Worm (Caenorhabditis elegans) whole organism, L2 larva: Measurements from ENCODE around the gene F54H12.4.

Experiments used
- C34F6.9 ChIP-seq: fragments of 150-350 bp; optimal IDR thresholded peaks from 2 replicates; lab custom pipeline; 2014; ENCODE audit warnings: missing biosample characterization, missing genetic modification characterization
- F13H6.1 ChIP-seq: sonication (generic microtip); optimal IDR thresholded peaks from 2 replicates; lab custom pipeline; 2016; ENCODE audit warnings: missing genetic modification characterization, missing compliant biosample characterization
- R02D3.7 ChIP-seq: fragments of 150-350 bp; optimal IDR thresholded peaks from 2 replicates; lab custom pipeline; 2014; ENCODE audit warnings: missing biosample characterization, missing genetic modification characterization
- ZK546.5 ChIP-seq: sonication (generic microtip); optimal IDR thresholded peaks from 2 replicates; lab custom pipeline; 2017; ENCODE audit warnings: missing biosample characterization, missing genetic modification characterization
- alr-1 ChIP-seq: fragments of 150-350 bp; optimal IDR thresholded peaks from 2 replicates; lab custom pipeline; 2014; ENCODE audit warnings: missing biosample characterization, missing genetic modification characterization
- aly-2 ChIP-seq: fragments of 150-350 bp; optimal IDR thresholded peaks from 2 replicates; lab custom pipeline; 2014; ENCODE audit warnings: missing biosample characterization, missing genetic modification characterization
- ama-1 ChIP-seq: fragments of 150-350 bp; optimal IDR thresholded peaks from 2 replicates; lab custom pipeline; 2018; ENCODE audit warnings: inconsistent platforms
- blmp-1 ChIP-seq: sonication (generic microtip); optimal IDR thresholded peaks from 2 replicates; lab custom pipeline; 2017; ENCODE audit warnings: missing genetic modification characterization, mild to moderate bottlenecking, missing compliant biosample characterization, antibody characterized with exemption, moderate library complexity; ENCODE audit not compliant: insufficient read depth
- ceh-16 ChIP-seq: fragments of 150-350 bp; optimal IDR thresholded peaks from 2 replicates; lab custom pipeline; 2014; ENCODE audit warnings: missing biosample characterization, missing genetic modification characterization
- ceh-82 ChIP-seq: fragments of 150-350 bp; optimal IDR thresholded peaks from 2 replicates; lab custom pipeline; 2014; ENCODE audit warnings: missing biosample characterization, missing genetic modification characterization
- crh-2 ChIP-seq: sonication (generic microtip); optimal IDR thresholded peaks from 2 replicates; lab custom pipeline; 2017; ENCODE audit warnings: missing biosample characterization, missing genetic modification characterization
- egl-27 ChIP-seq: sonication (generic microtip); optimal IDR thresholded peaks from 3 replicates; lab custom pipeline; 2017; ENCODE audit warnings: missing biosample characterization, missing genetic modification reagents, missing genetic modification characterization
- elt-1 ChIP-seq: fragments of 150-350 bp; optimal IDR thresholded peaks from 2 replicates; lab custom pipeline; 2014; ENCODE audit warnings: missing biosample characterization, missing genetic modification characterization
- elt-3 ChIP-seq: sonication (generic microtip); optimal IDR thresholded peaks from 2 replicates; lab custom pipeline; 2017; ENCODE audit warnings: missing biosample characterization, missing genetic modification characterization
- fos-1 ChIP-seq: fragments of 150-350 bp; optimal IDR thresholded peaks from 2 replicates; lab custom pipeline; 2014; ENCODE audit warnings: missing biosample characterization, missing genetic modification characterization
- gmeb-1 ChIP-seq: fragments of 150-350 bp; optimal IDR thresholded peaks from 2 replicates; lab custom pipeline; 2014; ENCODE audit warnings: missing biosample characterization, missing genetic modification characterization
- lin-11 ChIP-seq: fragments of 150-350 bp; sonication (generic microtip); optimal IDR thresholded peaks from 2 replicates; lab custom pipeline; 2014; ENCODE audit warnings: missing biosample characterization, missing genetic modification characterization, inconsistent platforms, mixed read lengths
- lsy-2 ChIP-seq, 2 experiments: fragments of 150-350 bp in 1 of 2; sonication (generic microtip) in 1 of 2; optimal IDR thresholded peaks; 2 replicates each; lab custom pipeline; 2014 to 2017; ENCODE audit warnings: missing biosample characterization in 2 of 2, missing genetic modification characterization in 2 of 2
- mab-5 ChIP-seq: fragments of 150-350 bp; optimal IDR thresholded peaks from 2 replicates; lab custom pipeline; 2014; ENCODE audit warnings: missing biosample characterization, missing genetic modification characterization
- mbf-1 ChIP-seq: sonication (generic microtip); optimal IDR thresholded peaks from 2 replicates; lab custom pipeline; 2017; ENCODE audit warnings: missing biosample characterization, missing genetic modification characterization
- nhr-11 ChIP-seq: fragments of 150-350 bp; optimal IDR thresholded peaks from 2 replicates; lab custom pipeline; 2014; ENCODE audit warnings: missing biosample characterization, missing genetic modification characterization
- nhr-12 ChIP-seq: fragments of 150-350 bp; optimal IDR thresholded peaks from 2 replicates; lab custom pipeline; 2014; ENCODE audit warnings: missing biosample characterization, missing genetic modification characterization
- nhr-129 ChIP-seq: fragments of 150-350 bp; optimal IDR thresholded peaks from 2 replicates; lab custom pipeline; 2014; ENCODE audit warnings: missing biosample characterization, missing genetic modification characterization
- nhr-21 ChIP-seq: fragments of 150-350 bp; optimal IDR thresholded peaks from 2 replicates; lab custom pipeline; 2014; ENCODE audit warnings: missing biosample characterization, missing genetic modification characterization
- nhr-23 ChIP-seq: fragments of 150-350 bp; optimal IDR thresholded peaks from 2 replicates; lab custom pipeline; 2014; ENCODE audit warnings: missing biosample characterization, missing genetic modification reagents, missing genetic modification characterization
- nhr-237 ChIP-seq: fragments of 150-350 bp; optimal IDR thresholded peaks from 2 replicates; lab custom pipeline; 2014; ENCODE audit warnings: missing biosample characterization, missing genetic modification characterization
- nhr-77 ChIP-seq: fragments of 150-350 bp; optimal IDR thresholded peaks from 2 replicates; lab custom pipeline; 2014; ENCODE audit warnings: missing biosample characterization, missing genetic modification characterization
- peb-1 ChIP-seq: fragments of 150-350 bp; optimal IDR thresholded peaks from 2 replicates; lab custom pipeline; 2014; ENCODE audit warnings: missing biosample characterization, missing genetic modification characterization
- sem-4 ChIP-seq: fragments of 150-350 bp; optimal IDR thresholded peaks from 2 replicates; lab custom pipeline; 2014; ENCODE audit warnings: missing biosample characterization, missing genetic modification reagents, missing genetic modification characterization
- skn-1 ChIP-seq: sonication (generic microtip); optimal IDR thresholded peaks from 2 replicates; lab custom pipeline; 2017; ENCODE audit warnings: missing biosample characterization, missing genetic modification characterization
- sma-3 ChIP-seq: sonication (generic microtip); optimal IDR thresholded peaks from 2 replicates; lab custom pipeline; 2016; ENCODE audit warnings: missing genetic modification reagents, missing genetic modification characterization, missing compliant biosample characterization
- sma-9 ChIP-seq, 2 experiments: fragments of 150-350 bp in 1 of 2; sonication (generic microtip) in 1 of 2; optimal IDR thresholded peaks; 2 replicates each; lab custom pipeline; 2014 to 2016; ENCODE audit warnings: missing genetic modification characterization in 2 of 2, mild to moderate bottlenecking in 1 of 2, missing biosample characterization in 1 of 2, missing compliant biosample characterization in 1 of 2, missing genetic modification reagents in 1 of 2, moderate library complexity in 1 of 2
- snpc-4 ChIP-seq: fragments of 150-350 bp; optimal IDR thresholded peaks from 2 replicates; lab custom pipeline; 2014; ENCODE audit warnings: missing biosample characterization, missing genetic modification characterization
- unc-39 ChIP-seq: fragments of 150-350 bp; optimal IDR thresholded peaks from 2 replicates; lab custom pipeline; 2014; ENCODE audit warnings: missing biosample characterization, missing genetic modification characterization
- unc-55 ChIP-seq: fragments of 150-350 bp; sonication (generic microtip); optimal IDR thresholded peaks from 3 replicates; lab custom pipeline; 2014; ENCODE audit warnings: missing biosample characterization, missing genetic modification reagents, missing genetic modification characterization
- unc-62 ChIP-seq: fragments of 150-350 bp; optimal IDR thresholded peaks from 2 replicates; lab custom pipeline; 2014; ENCODE audit warnings: missing biosample characterization, missing genetic modification reagents, missing genetic modification characterization
- zag-1 ChIP-seq: fragments of 150-350 bp; optimal IDR thresholded peaks from 2 replicates; lab custom pipeline; 2014; ENCODE audit warnings: missing biosample characterization, missing genetic modification characterization
- ztf-1 ChIP-seq: fragments of 200-800 bp; sonication (Bioruptor generic); conservative IDR thresholded peaks from 2 replicates; pipeline ENCODE4 v1.3.6; 2022; ENCODE audit warnings: missing genetic modification characterization, missing compliant biosample characterization
- ztf-11 ChIP-seq: sonication (generic microtip); optimal IDR thresholded peaks from 2 replicates; lab custom pipeline; 2017; ENCODE audit warnings: missing biosample characterization, missing genetic modification characterization

Gene F54H12.4

DNA sequence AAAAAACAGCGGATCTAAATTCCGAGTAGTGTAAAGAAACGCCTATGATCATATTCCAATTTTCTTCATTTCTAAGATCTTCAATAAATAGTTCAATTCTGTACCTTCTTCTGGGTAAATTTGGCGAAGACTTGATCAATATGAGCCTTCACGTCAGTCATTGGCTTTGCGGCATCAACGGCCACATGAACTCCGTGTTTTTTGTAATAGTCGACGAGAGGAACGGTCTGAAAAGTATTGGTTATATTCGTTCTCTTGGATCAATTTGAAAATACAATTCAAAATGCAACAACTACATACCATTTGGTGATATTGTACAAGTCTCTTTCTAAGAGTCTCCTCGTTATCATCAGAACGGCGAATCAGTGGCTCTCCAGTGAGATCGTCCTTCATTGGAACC, 12.1 kb downstream of the F54H12.4 start:
- TF ChIP-seq egl-27 (tag; lab: Kevin White, UChicago) (no peak), ama-1 (lab: Kevin White, UChicago) (peak; percentile 76)
- TF ChIP-seq, all 48 proteins: peak for 1

DNA sequence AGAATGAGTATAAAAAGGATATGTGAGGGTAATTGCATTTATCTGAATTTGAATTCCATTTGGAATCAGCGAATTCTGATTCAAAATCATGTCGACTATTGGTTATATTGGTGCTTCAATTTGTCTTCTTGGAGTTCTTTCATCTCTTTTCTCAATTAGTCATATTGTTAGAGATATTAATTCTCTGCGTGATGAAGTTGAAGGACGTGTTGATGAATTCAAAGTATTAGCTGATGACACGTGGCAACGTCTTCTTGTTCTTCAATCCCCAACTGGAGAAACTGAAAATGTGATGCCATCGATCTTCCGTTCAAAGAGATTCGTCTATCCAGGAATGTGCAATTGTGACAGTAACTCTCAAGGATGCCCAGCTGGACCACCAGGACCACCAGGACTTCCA, 13.7 kb downstream of the F54H12.4 start, which contains the start of gene col-90:
TSS of gene col-90 (plus strand) at position 37 of the 400 bp plus-strand sequence.
- TF ChIP-seq ama-1 (lab: Kevin White, UChicago) = peak; percentile 59
- no peak for TF ChIP-seq snpc-4
- TF ChIP-seq zag-1 (tag; lab: Kevin White, UChicago) = no peak
- TF ChIP-seq sma-3 (GFP tag; lab: Kevin White, UChicago) = no peak
- no peak for TF ChIP-seq nhr-21 (tag; lab: Kevin White, UChicago)
- TF ChIP-seq elt-1 = no peak

DNA sequence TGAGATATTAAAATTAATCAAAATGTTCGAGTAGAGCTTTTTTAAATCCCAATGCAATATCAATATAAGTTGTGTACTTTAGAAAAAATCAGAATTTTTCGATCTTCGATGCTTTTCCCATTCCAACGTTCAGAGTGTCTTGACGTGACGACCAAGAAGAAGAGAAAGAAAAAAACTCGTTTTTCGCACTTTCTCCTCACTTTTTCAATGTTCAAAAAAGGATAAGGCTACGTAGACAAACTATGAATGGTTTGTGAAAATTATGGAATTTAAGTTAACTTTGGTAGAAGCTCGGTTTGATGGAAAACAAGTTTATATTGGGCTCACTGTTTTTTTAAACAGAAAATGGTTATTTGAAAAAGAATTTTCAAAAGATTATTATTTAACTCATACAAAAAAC, 14.9 kb downstream of the F54H12.4 start:
- TF ChIP-seq ama-1 (lab: Kevin White, UChicago) (no peak), nhr-11 (tag; lab: Kevin White, UChicago) (no peak), aly-2 (tag; lab: Kevin White, UChicago) (no peak), crh-2 (tag; lab: Kevin White, UChicago) (no peak), mab-5 (no peak), sma-3 (GFP tag; lab: Kevin White, UChicago) (no peak), ceh-82 (tag; lab: Kevin White, UChicago) (no peak), nhr-23 (tag; lab: Kevin White, UChicago) (no peak), ztf-1 (GFP tag; lab: Robert Waterston, UW) (no peak), zag-1 (tag; lab: Kevin White, UChicago) (no peak), nhr-12 (tag; lab: Kevin White, UChicago) (no peak), sma-9 (GFP tag; optimal IDR thresholded peaks at IDR 0.05; lab: Kevin White, UChicago) (no peak), sma-9 (tag; optimal IDR thresholded peaks at IDR 0.05; lab: Kevin White, UChicago) (no peak), sem-4 (tag; lab: Kevin White, UChicago) (no peak), blmp-1 (tag; lab: Kevin White, UChicago) (no peak), ztf-11 (no peak), R02D3.7 (tag; lab: Kevin White, UChicago) (no peak)

DNA sequence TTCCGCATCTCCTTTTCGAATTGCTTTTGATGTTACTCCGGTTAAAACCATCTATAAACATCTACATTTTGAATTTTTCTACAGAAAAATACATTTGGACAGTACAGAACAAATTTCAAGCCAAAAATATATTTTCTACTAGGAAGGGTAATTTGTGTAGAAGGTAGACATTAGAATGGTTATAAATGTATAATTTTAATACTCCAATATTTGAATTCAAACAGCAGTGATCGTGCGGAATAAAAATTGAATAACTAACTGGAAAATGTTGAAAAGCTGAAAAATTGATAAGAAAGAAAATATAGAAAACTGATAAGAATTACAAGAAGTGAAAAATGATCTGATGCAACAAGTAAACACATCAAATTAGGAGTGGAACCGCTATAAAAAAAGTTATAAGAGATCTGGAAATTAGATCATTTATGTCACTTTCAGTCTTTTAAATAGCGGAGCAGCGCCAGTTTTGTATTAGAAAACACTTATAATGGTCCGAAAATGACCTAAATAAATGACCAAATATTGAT, 15.5 kb downstream of the F54H12.4 start, which contains the start of gene gsto-1:
TSS of gene gsto-1 (minus strand) at position 51 of the 524 bp plus-strand sequence.
- TF ChIP-seq mab-5 = no peak
- no peak for TF ChIP-seq egl-27 (tag; lab: Kevin White, UChicago)
- TF ChIP-seq nhr-129 = peak; percentile 31
- TF ChIP-seq blmp-1 (tag; lab: Kevin White, UChicago) = no peak
- TF ChIP-seq ZK546.5 (tag; lab: Kevin White, UChicago) = no peak
- TF ChIP-seq nhr-21 (tag; lab: Kevin White, UChicago) = no peak
- no peak for TF ChIP-seq nhr-11 (tag; lab: Kevin White, UChicago)
- no peak for TF ChIP-seq unc-62
- no peak for TF ChIP-seq ceh-16 (tag; lab: Kevin White, UChicago)
- no peak for TF ChIP-seq nhr-237 (tag; lab: Kevin White, UChicago)
- no peak for TF ChIP-seq sma-3 (GFP tag; lab: Kevin White, UChicago)
- no peak for TF ChIP-seq zag-1 (tag; lab: Kevin White, UChicago)
- no peak for TF ChIP-seq nhr-77
- peak; percentile 6 for TF ChIP-seq gmeb-1 (tag; lab: Kevin White, UChicago)
- TF ChIP-seq C34F6.9 (tag; lab: Kevin White, UChicago) = no peak
- TF ChIP-seq mbf-1 = no peak
- TF ChIP-seq lin-11 = no peak
- no peak for TF ChIP-seq peb-1 (tag; lab: Kevin White, UChicago)
- no peak for TF ChIP-seq snpc-4
- no peak for TF ChIP-seq elt-3 (tag; lab: Kevin White, UChicago)
- TF ChIP-seq lsy-2 (tag; optimal IDR thresholded peaks at IDR 0.05; lab: Kevin White, UChicago) = no peak
- no peak for TF ChIP-seq unc-55 (GFP tag; lab: Kevin White, UChicago)
- TF ChIP-seq skn-1 (tag; lab: Kevin White, UChicago) = no peak
- TF ChIP-seq unc-39 (tag; lab: Kevin White, UChicago) = no peak
- no peak for TF ChIP-seq F13H6.1 (tag; lab: Kevin White, UChicago)
- peak; percentile 26 for TF ChIP-seq fos-1 (tag; lab: Kevin White, UChicago)
- TF ChIP-seq ama-1 (lab: Kevin White, UChicago) = no peak
- no peak for TF ChIP-seq sma-9 (GFP tag; optimal IDR thresholded peaks at IDR 0.05; lab: Kevin White, UChicago)
- TF ChIP-seq sma-9 (tag; optimal IDR thresholded peaks at IDR 0.05; lab: Kevin White, UChicago) = no peak
- TF ChIP-seq R02D3.7 (tag; lab: Kevin White, UChicago) = no peak
- TF ChIP-seq crh-2 (tag; lab: Kevin White, UChicago) = peak; percentile 8
- TF ChIP-seq aly-2 (tag; lab: Kevin White, UChicago) = no peak
- no peak for TF ChIP-seq ceh-82 (tag; lab: Kevin White, UChicago)
- no peak for TF ChIP-seq alr-1 (tag; lab: Kevin White, UChicago)
- no peak for TF ChIP-seq nhr-23 (tag; lab: Kevin White, UChicago)
